Worm (Caenorhabditis elegans): ENCODE measurements around the gene T27A8.3.

Gene T27A8.3

ce11 chrX:16056404-16056803, 6.1 kb upstream of the T27A8.3 start (continued):
- TF ChIP-seq dox-1 (GFP tag; IDR thresholded peaks at IDR 0.05) (peak; percentile 98), madf-6 (GFP tag; IDR thresholded peaks at IDR 0.05) (no peak), lsy-27 (tag; optimal IDR thresholded peaks at IDR 0.05; ENCODE audit: borderline replicate concordance, insufficient read depth) (peak; percentile 0), ceh-27 (GFP tag; optimal IDR thresholded peaks at IDR 0.05) (peak; percentile 95), egl-44 (GFP tag; IDR thresholded peaks at IDR 0.05) (no peak; the same call in none of the 2 replicates), sea-2 (GFP tag; IDR thresholded peaks at IDR 0.05) (peak; percentile 80; the same call in 1 of the 2 replicates), nhr-80 (tag; optimal IDR thresholded peaks at IDR 0.05) (peak; percentile 89), hrde-1 (tag; optimal IDR thresholded peaks at IDR 0.05; ENCODE audit: borderline replicate concordance) (no peak), ceh-40 (GFP tag; IDR thresholded peaks at IDR 0.05) (no peak), madf-3 (GFP tag; IDR thresholded peaks at IDR 0.05) (peak; percentile 74; the same call in 1 of the 2 replicates), gei-17 (GFP tag; optimal IDR thresholded peaks at IDR 0.05) (peak; percentile 97), D2030.7 (GFP tag; IDR thresholded peaks at IDR 0.05) (no peak), nhr-90 (tag; optimal IDR thresholded peaks at IDR 0.05) (peak; percentile 93), K11D2.4 (GFP tag; IDR thresholded peaks at IDR 0.05) (peak; percentile 99), repo-1 (tag; optimal IDR thresholded peaks at IDR 0.05) (peak; percentile 98), Y79H2A.3 (GFP tag; conservative IDR thresholded peaks at IDR 0.05) (no peak), B0336.3 (GFP tag; IDR thresholded peaks at IDR 0.05) (peak; percentile 98), him-1 (tag; optimal IDR thresholded peaks at IDR 0.05) (no peak), pha-4 (tag; optimal IDR thresholded peaks at IDR 0.05) (peak; percentile 64), unc-62 (GFP tag; optimal IDR thresholded peaks at IDR 0.05) (no peak), lin-26 (GFP tag; IDR thresholded peaks at IDR 0.05) (no peak; the same call in 1 of the 2 replicates), attf-5 (GFP tag; optimal IDR thresholded peaks at IDR 0.05) (peak; percentile 28), F49E8.2 (tag; optimal IDR thresholded peaks at IDR 0.05; ENCODE audit: insufficient read depth) (no peak), atf-7 (tag; optimal IDR thresholded peaks at IDR 0.05) (peak; percentile 97), ztf-25 (GFP tag; IDR thresholded peaks at IDR 0.05) (no peak), nfya-1 (tag; optimal IDR thresholded peaks at IDR 0.05; ENCODE audit: borderline replicate concordance, insufficient read depth) (no peak), F10E7.11 (tag; optimal IDR thresholded peaks at IDR 0.05) (peak; percentile 96), ztf-26 (tag; optimal IDR thresholded peaks at IDR 0.05) (peak; percentile 99), ceh-100 (GFP tag; IDR thresholded peaks at IDR 0.05) (peak; percentile 71), pbrm-1 (GFP tag; IDR thresholded peaks at IDR 0.05) (peak; percentile 94), dpff-1 (tag; optimal IDR thresholded peaks at IDR 0.05) (peak; percentile 92), hmg-20 (GFP tag; IDR thresholded peaks at IDR 0.05) (peak; percentile 97), akir-1 (GFP tag; optimal IDR thresholded peaks at IDR 0.05) (no peak), lin-40 (tag; optimal IDR thresholded peaks at IDR 0.05) (peak; percentile 99), mel-28 (tag; optimal IDR thresholded peaks at IDR 0.05; ENCODE audit: borderline replicate concordance) (peak; percentile 78), K12H6.12 (tag; optimal IDR thresholded peaks at IDR 0.05) (peak; percentile 94), lin-35 (GFP tag; optimal IDR thresholded peaks at IDR 0.05) (peak in 2 of 3 experiments; percentile 72 to 98), ama-1 (optimal IDR thresholded peaks at IDR 0.05) (no peak), ama-1 (GFP tag; optimal IDR thresholded peaks at IDR 0.05) (peak; percentile 82 to 88), ztf-3 (GFP tag; optimal IDR thresholded peaks at IDR 0.05) (peak; percentile 90), aptf-2 (GFP tag; conservative IDR thresholded peaks at IDR 0.05) (0 out of 2 replicates have a peak, but pooled peaks have one; percentile 50), ztf-18 (tag; optimal IDR thresholded peaks at IDR 0.05) (peak; percentile 68)
